Worm (Caenorhabditis elegans): Measurements from ENCODE around the gene tsp-14.

DNA sequence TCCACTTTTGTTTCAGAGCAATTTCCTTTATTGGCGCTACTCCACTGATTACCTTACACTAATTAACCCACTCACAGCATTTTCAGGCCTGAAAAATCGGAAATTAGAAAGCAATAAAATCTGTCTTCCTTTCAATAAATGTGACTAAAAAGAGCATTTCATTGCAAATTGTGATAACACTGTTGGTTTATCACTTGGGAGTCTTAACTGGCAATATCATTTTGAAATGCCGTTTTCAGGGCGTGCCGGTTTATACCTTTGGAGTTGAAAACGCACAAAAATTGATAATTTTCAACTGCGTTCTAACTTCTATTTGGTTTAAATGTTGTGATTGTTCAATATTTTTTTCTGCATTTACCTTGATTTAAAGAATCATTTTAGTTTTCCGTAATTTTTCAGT lies 54.5 kb downstream of the tsp-14 start, which contains the start of gene R08E3.1:
- TF ChIP-seq ztf-4 (tag; optimal IDR thresholded peaks at IDR 0.05) (no peak), nhr-20 (tag; optimal IDR thresholded peaks at IDR 0.05) (no peak), lin-15B (tag; optimal IDR thresholded peaks at IDR 0.05) (no peak), skn-1 (tag; optimal IDR thresholded peaks at IDR 0.05) (no peak)
